Worm (Caenorhabditis elegans): Measurements from ENCODE around the gene F56D5.9.

Gene F56D5.9

ce11 chrIV:9438753-9439152, 16.4 kb upstream of the F56D5.9 start (continued):
- TF ChIP-seq ZK185.1 (tag; optimal IDR thresholded peaks at IDR 0.05; ENCODE audit: poor library complexity, severe bottlenecking) (peak; percentile 17), hmg-20 (GFP tag; IDR thresholded peaks at IDR 0.05) (peak; percentile 53; the same call in 1 of the 2 replicates), madf-6 (GFP tag; IDR thresholded peaks at IDR 0.05) (no peak), lin-54 (GFP tag; optimal IDR thresholded peaks at IDR 0.05) (peak; percentile 27), ztf-25 (GFP tag; IDR thresholded peaks at IDR 0.05) (no peak)

DNA sequence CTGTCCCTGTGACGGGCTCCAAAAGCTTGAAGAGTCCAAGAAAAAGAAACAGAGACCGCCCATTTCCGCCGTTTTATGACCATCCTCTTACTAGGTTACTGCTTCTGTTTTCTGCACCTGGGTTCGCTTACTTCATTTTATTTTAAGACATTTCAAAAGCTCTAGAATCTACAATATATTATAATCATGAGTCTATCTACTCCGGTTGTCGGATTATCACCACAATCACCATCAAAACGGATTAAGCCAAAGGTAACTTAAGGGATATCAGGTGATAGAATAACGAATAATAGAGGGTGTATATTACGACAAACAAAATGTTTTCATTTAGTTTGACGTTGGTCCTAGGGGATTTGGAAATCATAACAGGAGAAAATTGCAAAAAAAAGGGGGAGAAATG, 10.0 kb upstream of the F56D5.9 start:
- TF ChIP-seq chd-7 (tag; optimal IDR thresholded peaks at IDR 0.05) (no peak), F52B5.7 (tag; optimal IDR thresholded peaks at IDR 0.05) (no peak), Y79H2A.3 (GFP tag; conservative IDR thresholded peaks at IDR 0.05) (no peak), B0035.1 (tag; optimal IDR thresholded peaks at IDR 0.05) (no peak), F57A8.1 (GFP tag; optimal IDR thresholded peaks at IDR 0.05) (no peak), fkh-3 (tag; optimal IDR thresholded peaks at IDR 0.05) (no peak), zim-3 (tag; optimal IDR thresholded peaks at IDR 0.05) (no peak), ceh-40 (GFP tag; IDR thresholded peaks at IDR 0.05) (no peak), attf-3 (GFP tag; conservative IDR thresholded peaks at IDR 0.05) (no peak), gei-17 (GFP tag; optimal IDR thresholded peaks at IDR 0.05) (no peak), xnd-1 (tag; optimal IDR thresholded peaks at IDR 0.05) (no peak), tlf-1 (GFP tag; optimal IDR thresholded peaks at IDR 0.05) (no peak), somi-1 (GFP tag; optimal IDR thresholded peaks at IDR 0.05) (no peak), nfya-1 (tag; optimal IDR thresholded peaks at IDR 0.05; ENCODE audit: borderline replicate concordance, insufficient read depth) (no peak), tbp1 (GFP tag; optimal IDR thresholded peaks at IDR 0.05) (no peak), athp-1 (tag; optimal IDR thresholded peaks at IDR 0.05) (no peak), madf-8 (GFP tag; conservative IDR thresholded peaks at IDR 0.05) (no peak), C06A6.2 (GFP tag; conservative IDR thresholded peaks at IDR 0.05) (no peak), nhr-120 (GFP tag; IDR thresholded peaks at IDR 0.05) (no peak), F10E7.11 (tag; optimal IDR thresholded peaks at IDR 0.05) (no peak)

ce11 chrIV:9427959-9428358, 5.7 kb upstream of the F56D5.9 start, which contains the start of gene F59B8.1:
F59B8.1 (plus strand) TSS chrIV:9428259.
- no peak for TF ChIP-seq lin-54 (GFP tag; optimal IDR thresholded peaks at IDR 0.05)
- TF ChIP-seq madf-3 (GFP tag; IDR thresholded peaks at IDR 0.05) = no peak
- TF ChIP-seq Y56A3A.18 (GFP tag; IDR thresholded peaks at IDR 0.05) = no peak
- TF ChIP-seq nfya-1 (tag; optimal IDR thresholded peaks at IDR 0.05; ENCODE audit: borderline replicate concordance, insufficient read depth) = no peak
- TF ChIP-seq F23B12.7 (tag; optimal IDR thresholded peaks at IDR 0.05; ENCODE audit: insufficient read depth) = no peak
- no peak for TF ChIP-seq sptf-2 (GFP tag; optimal IDR thresholded peaks at IDR 0.05)
- no peak for TF ChIP-seq ceh-58 (GFP tag; IDR thresholded peaks at IDR 0.05)
- TF ChIP-seq egl-44 (GFP tag; IDR thresholded peaks at IDR 0.05) = no peak
- no peak for TF ChIP-seq ama-1 (optimal IDR thresholded peaks at IDR 0.05)
- no peak for TF ChIP-seq ama-1 (GFP tag; optimal IDR thresholded peaks at IDR 0.05)
- TF ChIP-seq unc-130 (GFP tag; optimal IDR thresholded peaks at IDR 0.05) = no peak
- no peak for TF ChIP-seq rcor-1 (GFP tag; IDR thresholded peaks at IDR 0.05)

DNA sequence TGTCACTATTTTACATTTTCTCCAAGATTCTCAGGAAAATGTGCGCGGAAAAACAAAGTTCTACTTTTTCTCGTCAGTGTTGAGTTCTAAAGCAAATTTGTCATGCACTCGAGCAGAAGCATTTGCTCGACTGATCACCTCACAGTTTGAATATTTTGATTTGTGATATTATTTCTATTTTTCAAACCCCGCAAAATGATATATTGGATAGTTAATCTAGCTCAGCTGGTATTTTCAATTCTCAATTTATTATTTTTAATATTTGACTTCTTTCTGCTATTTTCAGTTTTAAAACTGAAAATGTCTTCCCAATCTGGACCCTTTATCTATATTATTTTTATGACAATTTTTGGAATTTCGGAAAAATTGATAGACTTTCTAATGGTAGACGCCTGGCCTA, 787 bp upstream of the F56D5.9 start, which contains the start of gene srxa-2:
TSS of gene srxa-2 (plus strand) at position 301 of the 400 bp plus-strand sequence.
- TF ChIP-seq ceh-79 (tag; optimal IDR thresholded peaks at IDR 0.05) (no peak), hmg-1.2 (GFP tag; IDR thresholded peaks at IDR 0.05) (no peak), F33H1.4 (GFP tag; IDR thresholded peaks at IDR 0.05) (no peak), atf-7 (tag; optimal IDR thresholded peaks at IDR 0.05) (no peak), C06A6.2 (GFP tag; conservative IDR thresholded peaks at IDR 0.05) (no peak), B0019.2 (GFP tag; conservative IDR thresholded peaks at IDR 0.05) (no peak), nhr-80 (tag; optimal IDR thresholded peaks at IDR 0.05) (no peak), snpc-3.4 (tag; optimal IDR thresholded peaks at IDR 0.05) (no peak), snpc-1.1 (tag; optimal IDR thresholded peaks at IDR 0.05; ENCODE audit: insufficient read depth) (no peak), cebp-1 (GFP tag; IDR thresholded peaks at IDR 0.05) (no peak), cebp-1 (tag; optimal IDR thresholded peaks at IDR 0.05) (no peak)
